Fruit fly (Drosophila melanogaster): Measurements from ENCODE around the gene CG34175.

The CG34175 gene

dm6 chr2L:3437068-3437467 lies 39.2 kb downstream of the CG34175 start (continued):
- TF ChIP-seq Dll (GFP tag; IDR thresholded peaks at IDR 0.05; ENCODE audit: partially characterized antibody) (no peak), Sry-δ (GFP tag; optimal IDR thresholded peaks at IDR 0.05) (no peak), CG2712 (tag; optimal IDR thresholded peaks at IDR 0.05) (peak; percentile 80), prd (optimal IDR thresholded peaks at IDR 0.05) (no peak), prd (GFP tag; IDR thresholded peaks at IDR 0.05) (peak; percentile 69), grn (GFP tag; optimal IDR thresholded peaks at IDR 0.05) (no peak), maf-S (GFP tag; optimal IDR thresholded peaks at IDR 0.05) (no peak), gsb (GFP tag; IDR thresholded peaks at IDR 0.05) (no peak), Hr3 (GFP tag; optimal IDR thresholded peaks at IDR 0.05) (no peak), CG10274 (GFP tag; optimal IDR thresholded peaks at IDR 0.05) (no peak), CG11085 (GFP tag; IDR thresholded peaks at IDR 0.05) (no peak), CG11723 (GFP tag; optimal IDR thresholded peaks at IDR 0.05) (no peak), Camta (GFP tag; optimal IDR thresholded peaks at IDR 0.05) (peak; percentile 44), CG15514 (GFP tag; optimal IDR thresholded peaks at IDR 0.05) (peak; percentile 24), HLH3B (GFP tag; IDR thresholded peaks at IDR 0.05) (peak; percentile 73), YL-1 (GFP tag; optimal IDR thresholded peaks at IDR 0.05) (no peak), CG16813 (GFP tag; IDR thresholded peaks at IDR 0.05; ENCODE audit: partially characterized antibody) (no peak), Side (GFP tag; optimal IDR thresholded peaks at IDR 0.05) (no peak), esg (GFP tag; conservative IDR thresholded peaks at IDR 0.05) (peak; percentile 35; the same call in 1 of the 2 replicates), toy (GFP tag; IDR thresholded peaks at IDR 0.05) (no peak), lmd (GFP tag; IDR thresholded peaks at IDR 0.05) (no peak), CG6654 (GFP tag; optimal IDR thresholded peaks at IDR 0.05) (no peak), Bteb2 (GFP tag; optimal IDR thresholded peaks at IDR 0.05) (no peak), ftz-f1 (GFP tag; optimal IDR thresholded peaks at IDR 0.05) (no peak), CG18262 (tag; optimal IDR thresholded peaks at IDR 0.05) (peak; percentile 70), Aef1 (GFP tag; IDR thresholded peaks at IDR 0.05) (no peak), tll (GFP tag; optimal IDR thresholded peaks at IDR 0.05) (no peak), ind (GFP tag; optimal IDR thresholded peaks at IDR 0.05) (peak; percentile 49), hbn (GFP tag; IDR thresholded peaks at IDR 0.05; ENCODE audit: partially characterized antibody) (no peak), CG12659 (GFP tag; optimal IDR thresholded peaks at IDR 0.05) (peak; percentile 35), mld (GFP tag; IDR thresholded peaks at IDR 0.05; ENCODE audit: partially characterized antibody) (no peak), H2.0 (GFP tag; IDR thresholded peaks at IDR 0.05) (peak; percentile 15; the same call in 1 of the 2 replicates), HLH54F (GFP tag; optimal IDR thresholded peaks at IDR 0.05) (no peak), CG12744 (GFP tag; optimal IDR thresholded peaks at IDR 0.05) (no peak), schlank (tag; optimal IDR thresholded peaks at IDR 0.05) (no peak), C15 (GFP tag; IDR thresholded peaks at IDR 0.05) (no peak), ATbp (GFP tag; optimal IDR thresholded peaks at IDR 0.05) (peak; percentile 56), Fer3 (tag; optimal IDR thresholded peaks at IDR 0.05) (peak; percentile 36), CG14965 (GFP tag; optimal IDR thresholded peaks at IDR 0.05; ENCODE audit: borderline replicate concordance) (no peak), bab2 (GFP tag; optimal IDR thresholded peaks at IDR 0.05) (no peak), CG6854 (GFP tag; optimal IDR thresholded peaks at IDR 0.05) (no peak), Oaz (GFP tag; IDR thresholded peaks at IDR 0.05) (peak; percentile 74), CG17186 (GFP tag; optimal IDR thresholded peaks at IDR 0.05) (no peak), CG34224 (GFP tag; IDR thresholded peaks at IDR 0.05; ENCODE audit: partially characterized antibody) (no peak), nerfin-2 (GFP tag; IDR thresholded peaks at IDR 0.05; ENCODE audit: partially characterized antibody) (no peak), PHDP (tag; optimal IDR thresholded peaks at IDR 0.05) (peak; percentile 70), Asciz (GFP tag; optimal IDR thresholded peaks at IDR 0.05) (peak; percentile 66), stc (GFP tag; IDR thresholded peaks at IDR 0.05) (peak; percentile 80), bcd (GFP tag; optimal IDR thresholded peaks at IDR 0.05) (peak; percentile 36), Jarid2 (GFP tag; optimal IDR thresholded peaks at IDR 0.05) (no peak), CG6813 (GFP tag; optimal IDR thresholded peaks at IDR 0.05) (peak; percentile 49)
